Worm (Caenorhabditis elegans) whole organism, L4 larva: ENCODE measurements around the gene unc-49.

Experiments used
- R02D3.7 ChIP-seq: fragments of 150-350 bp; sonication (generic microtip); optimal IDR thresholded peaks from 3 replicates; lab custom pipeline; 2014; ENCODE audit warnings: missing biosample characterization, missing genetic modification characterization
- T26A8.4 ChIP-seq: fragments of 200-800 bp; sonication (Bioruptor generic); IDR thresholded peaks from 2 replicates; pipeline ENCODE4 v1.3.6; 2022; ENCODE audit warnings: missing genetic modification characterization, missing compliant biosample characterization
- Y75B8A.6 ChIP-seq: fragments of 200-800 bp; sonication (Bioruptor generic); IDR thresholded peaks from 2 replicates; pipeline ENCODE4 v1.3.6; 2022; ENCODE audit warnings: missing genetic modification reagents, missing genetic modification characterization, missing compliant biosample characterization
- ZK337.2 ChIP-seq: fragments of 200-800 bp; sonication (Bioruptor generic); IDR thresholded peaks from 2 replicates; pipeline ENCODE4 v1.3.6; 2022; ENCODE audit warnings: missing genetic modification reagents, missing genetic modification characterization, missing compliant biosample characterization
- ZK546.5 ChIP-seq, 2 experiments: sonication (generic microtip); optimal IDR thresholded peaks; 2 replicates each; lab custom pipeline; 2017; ENCODE audit warnings: missing biosample characterization in 2 of 2, missing genetic modification characterization in 2 of 2
- aha-1 ChIP-seq: fragments of 150-350 bp; peaks from one replicate; lab custom pipeline; 2014; ENCODE audit warnings: missing biosample characterization, missing genetic modification characterization
- arid-1 ChIP-seq: fragments of 200-800 bp; sonication (Bioruptor generic); conservative IDR thresholded peaks from 2 replicates; pipeline ENCODE4 v1.3.6; 2022; ENCODE audit warnings: missing genetic modification reagents, missing genetic modification characterization, missing compliant biosample characterization
- attf-4 ChIP-seq: sonication (generic microtip); optimal IDR thresholded peaks from 3 replicates; lab custom pipeline; 2017; ENCODE audit warnings: missing biosample characterization, missing genetic modification characterization
- ceh-28 ChIP-seq: fragments of 150-350 bp; optimal IDR thresholded peaks from 2 replicates; lab custom pipeline; 2014; ENCODE audit warnings: missing biosample characterization, missing genetic modification reagents, missing genetic modification characterization
- ceh-62 ChIP-seq: sonication (generic microtip); optimal IDR thresholded peaks from 2 replicates; lab custom pipeline; 2017; ENCODE audit warnings: missing biosample characterization, missing genetic modification characterization
- ctbp-1 ChIP-seq: fragments of 200-800 bp; sonication (Bioruptor generic); IDR thresholded peaks from 2 replicates; pipeline ENCODE4 v1.3.6; 2022; ENCODE audit warnings: missing genetic modification reagents, missing genetic modification characterization, missing compliant biosample characterization
- dmd-9 ChIP-seq: fragments of 200-800 bp; sonication (Bioruptor generic); IDR thresholded peaks from 2 replicates; pipeline ENCODE4 v1.3.6; 2022; ENCODE audit warnings: missing genetic modification reagents, missing genetic modification characterization, missing compliant biosample characterization
- dpl-1 ChIP-seq: fragments of 150-350 bp; optimal IDR thresholded peaks from 2 replicates; lab custom pipeline; 2014; ENCODE audit warnings: missing biosample characterization, missing genetic modification reagents, missing genetic modification characterization
- duxl-1 ChIP-seq: sonication (generic microtip); optimal IDR thresholded peaks from 2 replicates; lab custom pipeline; 2016; ENCODE audit warnings: mild to moderate bottlenecking, missing genetic modification characterization, moderate library complexity, missing compliant biosample characterization; ENCODE audit not compliant: poor library complexity
- dve-1 ChIP-seq: sonication (generic microtip); optimal IDR thresholded peaks from 2 replicates; lab custom pipeline; 2017; ENCODE audit warnings: antibody characterized with exemption, mild to moderate bottlenecking, missing genetic modification characterization, missing compliant biosample characterization; ENCODE audit not compliant: insufficient read depth
- fkh-10 ChIP-seq: fragments of 150-350 bp; optimal IDR thresholded peaks from 2 replicates; lab custom pipeline; 2014; ENCODE audit warnings: missing biosample characterization, missing genetic modification reagents, missing genetic modification characterization
- hlh-11 ChIP-seq: fragments of 200-800 bp; sonication (Bioruptor generic); optimal IDR thresholded peaks from 2 replicates; lab custom pipeline; 2018; ENCODE audit warnings: mild to moderate bottlenecking, missing genetic modification characterization, missing compliant biosample characterization
- lin-15B ChIP-seq: fragments of 150-350 bp; sonication (generic microtip); optimal IDR thresholded peaks from 3 replicates; lab custom pipeline; 2014; ENCODE audit warnings: missing biosample characterization, missing genetic modification characterization
- lsy-2 ChIP-seq, 2 experiments: fragments of 150-350 bp in 1 of 2; sonication (generic microtip) in 1 of 2; optimal IDR thresholded peaks; 2 replicates each; lab custom pipeline; 2014 to 2017; ENCODE audit warnings: missing biosample characterization in 2 of 2, missing genetic modification characterization in 2 of 2
- mdl-1 ChIP-seq, 2 experiments: fragments of 150-350 bp in 1 of 2; sonication (generic microtip) in 1 of 2; optimal IDR thresholded peaks; 2 replicates each; lab custom pipeline; 2014 to 2017; ENCODE audit warnings: missing biosample characterization in 2 of 2, missing genetic modification characterization in 2 of 2
- mdt-29 ChIP-seq: fragments of 200-800 bp; sonication (Bioruptor generic); IDR thresholded peaks from 2 replicates; pipeline ENCODE4 v1.3.6; 2022; ENCODE audit warnings: missing genetic modification reagents, missing genetic modification characterization, missing compliant biosample characterization
- mes-2 ChIP-seq: sonication (generic microtip); optimal IDR thresholded peaks from 2 replicates; lab custom pipeline; 2016; ENCODE audit warnings: missing genotype, mild to moderate bottlenecking, missing genetic modification characterization, missing compliant biosample characterization; ENCODE audit not compliant: poor library complexity, severe bottlenecking
- mxl-3 ChIP-seq: fragments of 200-800 bp; sonication (Bioruptor generic); optimal IDR thresholded peaks from 2 replicates; lab custom pipeline; 2018; ENCODE audit warnings: mild to moderate bottlenecking, missing genetic modification characterization, missing compliant biosample characterization
- nhr-102 ChIP-seq: sonication (generic microtip); optimal IDR thresholded peaks from 2 replicates; lab custom pipeline; 2016; ENCODE audit warnings: mild to moderate bottlenecking, missing genetic modification characterization, moderate library complexity, missing compliant biosample characterization
- nhr-237 ChIP-seq: sonication (generic microtip); optimal IDR thresholded peaks from 2 replicates; lab custom pipeline; 2017; ENCODE audit warnings: missing biosample characterization, missing genetic modification characterization
- nhr-48 ChIP-seq: sonication (generic microtip); optimal IDR thresholded peaks from 2 replicates; lab custom pipeline; 2016; ENCODE audit warnings: mild to moderate bottlenecking, missing genetic modification characterization, missing compliant biosample characterization
- snpc-4 ChIP-seq: fragments of 150-350 bp; optimal IDR thresholded peaks from 2 replicates; lab custom pipeline; 2014; ENCODE audit warnings: missing biosample characterization, missing genetic modification characterization
- spr-3 ChIP-seq: fragments of 200-800 bp; sonication (Bioruptor generic); optimal IDR thresholded peaks from 2 replicates; lab custom pipeline; 2018; ENCODE audit warnings: mild to moderate bottlenecking, missing genetic modification characterization, missing compliant biosample characterization
- tag-97 ChIP-seq: fragments of 200-800 bp; sonication (Bioruptor generic); IDR thresholded peaks from 2 replicates; pipeline ENCODE4 v1.3.6; 2022; ENCODE audit warnings: missing genetic modification characterization, missing compliant biosample characterization
- zag-1 ChIP-seq: fragments of 150-350 bp; optimal IDR thresholded peaks from 2 replicates; lab custom pipeline; 2014; ENCODE audit warnings: missing biosample characterization, missing genetic modification characterization
- zfp-3 ChIP-seq: fragments of 200-800 bp; sonication (Bioruptor generic); conservative IDR thresholded peaks from 2 replicates; pipeline ENCODE4 v1.3.6; 2022; ENCODE audit warnings: missing genetic modification reagents, missing genetic modification characterization, missing compliant biosample characterization
- zip-2 ChIP-seq: fragments of 150-350 bp; optimal IDR thresholded peaks from 2 replicates; lab custom pipeline; 2014; ENCODE audit warnings: missing biosample characterization, missing genetic modification characterization
- ztf-7 ChIP-seq: fragments of 150-350 bp; optimal IDR thresholded peaks from 2 replicates; lab custom pipeline; 2014; ENCODE audit warnings: missing biosample characterization, missing genetic modification characterization

Gene unc-49

ce11 chrIII:10506699-10507248, 13.8 kb upstream of the unc-49 start, which contains the start of the genes sip-1 and sly-1 (continued):
- no peak for TF ChIP-seq tag-97 (GFP tag; lab: Robert Waterston, UW)
- no peak for TF ChIP-seq mdl-1 (tag; optimal IDR thresholded peaks at IDR 0.05; lab: Kevin White, UChicago)
- TF ChIP-seq mxl-3: no peak
- no peak for TF ChIP-seq zag-1 (tag; lab: Kevin White, UChicago)
- TF ChIP-seq aha-1 (tag; lab: Kevin White, UChicago): peak; percentile 78
- peak; percentile 54 for TF ChIP-seq hlh-11 (tag; lab: Kevin White, UChicago)
- TF ChIP-seq zfp-3 (GFP tag; lab: Robert Waterston, UW): no peak
- TF ChIP-seq dve-1 (tag; lab: Kevin White, UChicago): peak; percentile 88
- no peak for TF ChIP-seq Y75B8A.6 (GFP tag; lab: Robert Waterston, UW)
- no peak for TF ChIP-seq ceh-62 (tag; lab: Kevin White, UChicago)
- TF ChIP-seq attf-4 (tag; lab: Kevin White, UChicago): no peak
- no peak for TF ChIP-seq ctbp-1 (GFP tag; lab: Robert Waterston, UW)
- peak; percentile 53 for TF ChIP-seq ztf-7
- TF ChIP-seq mes-2: peak; percentile 83
- TF ChIP-seq nhr-48 (tag; lab: Kevin White, UChicago): no peak
- peak; percentile 94 for TF ChIP-seq dpl-1 (GFP tag; lab: Kevin White, UChicago)
- TF ChIP-seq lin-15B: peak; percentile 50
- peak in 1 of 2 experiments; percentile 92 for TF ChIP-seq lsy-2 (tag; optimal IDR thresholded peaks at IDR 0.05; lab: Kevin White, UChicago)
- peak; percentile 33 for TF ChIP-seq zip-2

- no peak for TF ChIP-seq Y75B8A.6 (GFP tag; lab: Robert Waterston, UW)
- TF ChIP-seq fkh-10 (GFP tag; lab: Kevin White, UChicago): peak; percentile 22
These were observed 8.0 kb upstream of the unc-49 start for ce11 chrIII:10512570-10512969.

ce11 chrIII:10515751-10516150, 4.8 kb upstream of the unc-49 start:
- peak; percentile 10 for TF ChIP-seq aha-1 (tag; lab: Kevin White, UChicago)
- no peak for TF ChIP-seq ceh-28 (tag; lab: Kevin White, UChicago)

- TF ChIP-seq duxl-1 (tag; lab: Kevin White, UChicago) (no peak), ZK337.2 (GFP tag; lab: Robert Waterston, UW) (no peak), nhr-237 (tag; lab: Kevin White, UChicago) (no peak), arid-1 (no peak), spr-3 (no peak), snpc-4 (tag; lab: Kevin White, UChicago) (no peak), ZK546.5 (tag; optimal IDR thresholded peaks at IDR 0.05; lab: Kevin White, UChicago) (no peak), R02D3.7 (tag; lab: Kevin White, UChicago) (no peak), dmd-9 (GFP tag; lab: Robert Waterston, UW) (no peak), nhr-102 (tag; lab: Kevin White, UChicago) (no peak)
These were observed 1.7 kb upstream of the unc-49 start for ce11 chrIII:10518884-10519283.

DNA sequence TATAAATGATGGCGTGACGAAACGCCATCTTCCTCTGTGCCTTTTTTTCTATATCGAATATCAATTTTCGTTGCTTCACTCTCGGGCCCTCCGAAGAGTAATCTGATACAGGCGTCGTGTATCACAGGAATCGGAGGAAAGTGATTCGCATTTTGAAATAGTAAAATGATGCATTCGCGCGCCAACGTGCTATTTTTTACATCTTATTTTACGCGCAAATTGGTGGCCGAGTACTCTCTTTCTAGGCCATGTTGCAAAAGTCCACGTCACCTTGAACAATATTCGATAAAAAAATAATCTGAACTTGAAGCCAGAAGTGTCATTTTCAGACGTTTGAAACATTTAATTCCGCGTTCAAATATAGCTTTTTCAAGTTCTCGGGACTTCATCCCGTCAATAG, 947 bp upstream of the unc-49 start:
- TF ChIP-seq aha-1 (tag; lab: Kevin White, UChicago): peak; percentile 62
- no peak for TF ChIP-seq T26A8.4 (GFP tag; lab: Robert Waterston, UW)
- no peak for TF ChIP-seq mdt-29
- TF ChIP-seq, all 104 proteins: peak for 1
